Fruit fly (Drosophila melanogaster): ENCODE measurements around the gene CG34308.

DNA sequence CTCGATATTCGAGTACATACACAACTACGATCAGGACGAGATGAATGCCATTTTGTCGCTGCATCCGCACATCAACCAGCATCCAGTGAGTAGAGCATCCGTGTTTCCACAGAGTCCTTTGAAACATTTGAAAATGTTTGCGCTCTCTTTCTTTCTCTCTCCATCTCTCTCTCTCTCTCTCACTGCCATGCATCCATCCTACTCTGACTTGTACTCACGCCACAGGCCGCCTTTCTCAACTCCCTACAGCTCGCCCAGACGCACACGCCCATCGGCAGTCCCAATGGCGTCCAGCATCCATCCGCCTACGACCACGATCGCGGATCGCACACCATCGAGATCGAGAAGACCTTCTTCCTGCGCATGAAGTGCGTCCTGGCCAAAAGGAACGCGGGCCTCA lies 14.5 kb upstream of the CG34308 start:
- TF ChIP-seq Antp (GFP tag; optimal IDR thresholded peaks at IDR 0.05) = no peak
- TF ChIP-seq Hr3 (GFP tag; optimal IDR thresholded peaks at IDR 0.05) = no peak
- TF ChIP-seq CG14667 (GFP tag; IDR thresholded peaks at IDR 0.05) = no peak
- no peak for TF ChIP-seq slou (GFP tag; optimal IDR thresholded peaks at IDR 0.05)
- TF ChIP-seq Sox100B (GFP tag; optimal IDR thresholded peaks at IDR 0.05) = no peak
- TF ChIP-seq cas (GFP tag; IDR thresholded peaks at IDR 0.05) = no peak

All from whole organism, embryonic.